Worm (Caenorhabditis elegans) whole organism, mixed stage, embryonic: ENCODE data around the gene mut-7.

Experiments used
- M03D4.4 ChIP-seq: sonication (generic microtip); optimal IDR thresholded peaks from 2 replicates; lab custom pipeline; 2017; ENCODE audit warnings: mild to moderate bottlenecking, missing genetic modification characterization, missing compliant biosample characterization
- bed-3 ChIP-seq: fragments of 200-800 bp; sonication (Bioruptor generic); optimal IDR thresholded peaks from 3 replicates; lab custom pipeline; 2018; ENCODE audit warnings: mild to moderate bottlenecking, missing genetic modification characterization, moderate library complexity, missing compliant biosample characterization
- blmp-1 ChIP-seq: fragments of 150-350 bp; optimal IDR thresholded peaks from 2 replicates; lab custom pipeline; 2014; ENCODE audit warnings: missing biosample characterization, missing genetic modification characterization
- ceh-43 ChIP-seq: fragments of 200-800 bp; sonication (Bioruptor generic); optimal IDR thresholded peaks from 2 replicates; lab custom pipeline; 2018; ENCODE audit warnings: mild to moderate bottlenecking, missing genetic modification characterization, moderate library complexity, missing compliant biosample characterization
- ces-1 ChIP-seq: fragments of 150-350 bp; optimal IDR thresholded peaks from 2 replicates; lab custom pipeline; 2014; ENCODE audit warnings: missing biosample characterization, missing genetic modification reagents, missing genetic modification characterization
- cnd-1 ChIP-seq: fragments of 200-800 bp; sonication (Bioruptor generic); optimal IDR thresholded peaks from 2 replicates; lab custom pipeline; 2018; ENCODE audit warnings: mild to moderate bottlenecking, missing genetic modification characterization, missing compliant biosample characterization
- elt-1 ChIP-seq: sonication (generic microtip); optimal IDR thresholded peaks from 2 replicates; lab custom pipeline; 2017; ENCODE audit warnings: missing genetic modification characterization, mild to moderate bottlenecking, missing compliant biosample characterization, antibody characterized with exemption, moderate library complexity, borderline replicate concordance; ENCODE audit not compliant: insufficient read depth
- flh-1 ChIP-seq: fragments of 200-800 bp; sonication (Bioruptor generic); optimal IDR thresholded peaks from 2 replicates; lab custom pipeline; 2018; ENCODE audit warnings: mild to moderate bottlenecking, missing genetic modification characterization, moderate library complexity, missing compliant biosample characterization
- hlh-1 ChIP-seq: fragments of 150-350 bp; optimal IDR thresholded peaks from 2 replicates; lab custom pipeline; 2014; ENCODE audit warnings: missing biosample characterization, missing genetic modification reagents, missing genetic modification characterization
- lin-13 ChIP-seq: fragments of 150-350 bp; optimal IDR thresholded peaks from 2 replicates; lab custom pipeline; 2014; ENCODE audit warnings: missing biosample characterization, missing genetic modification characterization
- lin-32 ChIP-seq: fragments of 200-800 bp; sonication (Bioruptor generic); optimal IDR thresholded peaks from 2 replicates; lab custom pipeline; 2018; ENCODE audit warnings: mild to moderate bottlenecking, missing genetic modification characterization, missing compliant biosample characterization
- mab-5 ChIP-seq: fragments of 150-350 bp; optimal IDR thresholded peaks from 2 replicates; lab custom pipeline; 2014; ENCODE audit warnings: missing biosample characterization, missing genetic modification characterization
- mep-1 ChIP-seq: fragments of 150-350 bp; optimal IDR thresholded peaks from 2 replicates; lab custom pipeline; 2017; ENCODE audit warnings: missing biosample characterization, missing genetic modification reagents, missing genetic modification characterization, inconsistent platforms
- mls-2 ChIP-seq: sonication (generic microtip); optimal IDR thresholded peaks from 2 replicates; lab custom pipeline; 2016; ENCODE audit warnings: mild to moderate bottlenecking, missing genetic modification characterization, moderate library complexity, missing compliant biosample characterization
- nhr-12 ChIP-seq: fragments of 150-350 bp; optimal IDR thresholded peaks from 2 replicates; lab custom pipeline; 2014; ENCODE audit warnings: missing biosample characterization, missing genetic modification characterization
- nhr-2 ChIP-seq: fragments of 150-350 bp; optimal IDR thresholded peaks from 2 replicates; lab custom pipeline; 2014; ENCODE audit warnings: missing biosample characterization, missing genetic modification characterization
- nhr-237 ChIP-seq: fragments of 150-350 bp; optimal IDR thresholded peaks from 2 replicates; lab custom pipeline; 2014; ENCODE audit warnings: missing biosample characterization, missing genetic modification characterization
- nhr-76 ChIP-seq: sonication (generic microtip); optimal IDR thresholded peaks from 2 replicates; lab custom pipeline; 2017; ENCODE audit warnings: missing biosample characterization, missing genetic modification characterization
- pha-4 ChIP-seq: fragments of 150-350 bp; optimal IDR thresholded peaks from 2 replicates; lab custom pipeline; 2018; ENCODE audit warnings: missing biosample characterization, missing genetic modification reagents, missing genetic modification characterization
- sem-2 ChIP-seq: fragments of 200-800 bp; sonication (Bioruptor generic); optimal IDR thresholded peaks from 2 replicates; lab custom pipeline; 2018; ENCODE audit warnings: mild to moderate bottlenecking, missing genetic modification characterization, missing compliant biosample characterization
- snpc-4 ChIP-seq: fragments of 150-350 bp; optimal IDR thresholded peaks from 2 replicates; lab custom pipeline; 2014; ENCODE audit warnings: missing biosample characterization, missing genetic modification characterization
- tbx-8 ChIP-seq: fragments of 200-800 bp; sonication (Bioruptor generic); optimal IDR thresholded peaks from 2 replicates; lab custom pipeline; 2018; ENCODE audit warnings: mild to moderate bottlenecking, missing genetic modification characterization, moderate library complexity, missing compliant biosample characterization
- unc-120 ChIP-seq: sonication (generic microtip); optimal IDR thresholded peaks from 2 replicates; lab custom pipeline; 2017; ENCODE audit warnings: missing genetic modification characterization, missing compliant biosample characterization; ENCODE audit not compliant: poor library complexity, severe bottlenecking
- unc-39 ChIP-seq: fragments of 150-350 bp; optimal IDR thresholded peaks from 2 replicates; lab custom pipeline; 2014; ENCODE audit warnings: missing biosample characterization, missing genetic modification characterization
- unc-62 ChIP-seq: fragments of 150-350 bp; optimal IDR thresholded peaks from 2 replicates; lab custom pipeline; 2014; ENCODE audit warnings: missing biosample characterization, missing genetic modification reagents, missing genetic modification characterization
- zip-8 ChIP-seq: fragments of 150-350 bp; optimal IDR thresholded peaks from 2 replicates; lab custom pipeline; 2014; ENCODE audit warnings: missing biosample characterization, missing genetic modification characterization
- ztf-11 ChIP-seq: fragments of 150-350 bp; optimal IDR thresholded peaks from 2 replicates; lab custom pipeline; 2014; ENCODE audit warnings: missing biosample characterization, missing genetic modification characterization

mut-7 gene

DNA sequence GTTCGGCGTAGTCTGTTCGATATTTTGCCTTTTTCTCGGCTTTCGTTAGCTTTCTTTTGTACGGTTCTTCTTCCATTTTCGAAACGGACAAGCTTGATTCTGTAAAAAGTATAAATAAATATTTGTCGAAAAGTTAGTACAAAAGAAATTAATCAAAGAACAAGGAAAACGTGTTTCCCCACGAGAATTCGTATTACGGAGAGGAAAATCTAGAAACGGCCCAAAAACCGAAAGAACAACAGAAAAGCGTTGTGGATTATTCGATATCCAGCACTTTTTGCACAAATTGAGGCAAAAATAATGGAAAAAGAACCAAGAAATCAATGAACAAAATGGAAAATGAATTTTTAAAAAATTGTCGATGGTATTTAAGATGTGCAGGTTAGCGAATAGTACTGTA, at the start of gene mut-7:
mut-7 (minus strand) TSS at position 101 of the 400 bp plus-strand sequence.
- no peak for TF ChIP-seq elt-1 (tag; lab: Kevin White, UChicago)
- TF ChIP-seq cnd-1, result no peak
- TF ChIP-seq pha-4 (tag; lab: Kevin White, UChicago), result no peak

ce11 chrIII:9590212-9590611, 48.0 kb upstream of the mut-7 start:
- TF ChIP-seq blmp-1 (tag; lab: Kevin White, UChicago) (no peak), mls-2 (tag; lab: Kevin White, UChicago) (no peak), mab-5 (tag; lab: Kevin White, UChicago) (no peak), nhr-76 (no peak), snpc-4 (no peak)

DNA sequence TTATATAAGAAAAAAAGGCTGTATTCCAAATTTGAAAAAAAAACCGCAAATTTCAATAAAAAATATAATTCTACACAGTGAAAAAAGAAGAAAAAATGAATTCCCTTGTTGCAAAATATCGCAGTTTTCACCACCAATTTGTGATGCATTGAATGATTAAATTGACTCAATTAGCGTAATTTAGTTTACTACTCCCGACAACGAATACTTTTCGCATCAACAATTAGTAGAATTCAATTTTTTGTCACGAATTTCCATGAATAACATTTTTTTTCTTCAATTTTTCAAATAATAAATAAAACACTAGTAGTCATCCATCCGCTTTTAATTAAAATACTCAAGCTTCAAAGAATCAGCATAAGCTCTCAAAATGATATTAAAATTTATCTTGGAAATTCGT, 43.1 kb upstream of the mut-7 start:
- peak; percentile 98 for TF ChIP-seq ces-1 (GFP tag; lab: Kevin White, UChicago)
- no peak for TF ChIP-seq sem-2

DNA sequence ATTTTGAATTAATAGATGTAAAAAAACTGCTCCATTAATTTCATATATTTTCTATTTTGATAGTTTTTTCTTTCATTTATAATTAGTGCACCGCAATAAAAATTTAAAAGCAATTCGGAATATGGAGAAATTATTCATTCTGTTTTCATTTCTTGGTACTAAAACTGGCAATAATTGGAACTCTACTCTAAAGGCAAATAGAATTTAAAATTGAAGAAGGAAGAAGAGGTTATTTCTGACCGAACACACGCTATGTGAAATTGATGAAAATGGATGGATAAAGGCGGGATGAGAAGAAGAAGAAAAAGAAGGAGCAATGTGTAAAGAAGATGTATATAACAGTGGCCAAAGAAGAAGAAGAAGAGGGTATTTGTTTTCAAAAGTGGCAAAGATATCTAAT, 41.0 kb upstream of the mut-7 start:
- TF ChIP-seq lin-32 (GFP tag; lab: Kevin White, UChicago) (no peak), ces-1 (GFP tag; lab: Kevin White, UChicago) (peak; percentile 89), unc-39 (tag; lab: Kevin White, UChicago) (no peak)

- TF ChIP-seq zip-8 (tag; lab: Kevin White, UChicago) (no peak), nhr-237 (tag; lab: Kevin White, UChicago) (no peak), bed-3 (GFP tag; lab: Kevin White, UChicago) (no peak), lin-32 (GFP tag; lab: Kevin White, UChicago) (no peak), nhr-76 (no peak), nhr-12 (tag; lab: Kevin White, UChicago) (no peak), ztf-11 (no peak), M03D4.4 (no peak), elt-1 (tag; lab: Kevin White, UChicago) (no peak)
- TF ChIP-seq, all 35 proteins: peak for 0
Measured at ce11 chrIII:9582240-9582639, 40.1 kb upstream of the mut-7 start, which contains the start of gene C48B4.3. Gene C48B4.3, minus strand, starts transcription at chrIII:9582388.

DNA sequence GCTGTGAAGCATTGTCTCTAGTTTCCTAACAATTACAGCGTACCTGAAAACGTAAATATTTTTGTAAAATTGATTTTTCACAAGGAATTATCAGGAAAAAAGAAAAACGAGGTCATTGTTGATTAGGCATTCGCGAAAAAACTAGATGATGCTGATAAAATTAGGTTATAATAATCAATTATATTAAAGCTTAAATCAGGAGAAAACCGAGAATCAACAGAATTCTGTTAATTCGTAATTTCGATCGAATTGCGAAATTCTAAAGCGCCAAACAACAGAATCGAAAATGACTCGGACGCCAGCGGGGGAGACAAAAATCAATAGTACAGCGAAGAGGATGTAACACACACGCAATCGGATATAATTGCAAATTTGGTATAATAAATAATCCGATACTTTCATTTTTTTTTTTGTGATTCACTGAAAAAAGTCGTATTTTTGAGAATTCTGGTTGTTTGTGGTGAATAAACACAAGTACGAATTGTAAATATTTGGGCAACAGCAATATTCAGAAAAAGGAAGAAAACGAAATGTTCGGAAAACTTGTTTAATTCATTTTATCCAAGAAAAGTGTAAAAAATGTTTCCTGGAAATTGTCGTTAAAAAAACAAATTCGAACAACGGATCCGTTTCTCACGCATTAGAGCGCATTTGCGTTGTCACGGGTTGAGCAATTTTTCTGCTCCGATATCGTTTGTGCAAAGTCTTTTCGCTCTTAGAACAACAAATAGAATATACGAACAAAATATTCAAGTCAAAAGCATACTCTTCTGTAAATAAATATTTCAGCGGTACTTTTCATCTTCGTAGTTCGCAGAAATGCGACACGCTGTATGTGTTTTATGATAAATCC, 38.1 kb upstream of the mut-7 start, which contains the start of gene ced-7:
ced-7 (minus strand) TSS at position 51 of the 853 bp plus-strand sequence.
- TF ChIP-seq mep-1 (tag; lab: Kevin White, UChicago) (peak; percentile 35), nhr-12 (tag; lab: Kevin White, UChicago) (no peak), nhr-2 (tag; lab: Kevin White, UChicago) (no peak), ces-1 (GFP tag; lab: Kevin White, UChicago) (peak; percentile 11), elt-1 (tag; lab: Kevin White, UChicago) (no peak)
- TF ChIP-seq, all 35 proteins: peak for 2

DNA sequence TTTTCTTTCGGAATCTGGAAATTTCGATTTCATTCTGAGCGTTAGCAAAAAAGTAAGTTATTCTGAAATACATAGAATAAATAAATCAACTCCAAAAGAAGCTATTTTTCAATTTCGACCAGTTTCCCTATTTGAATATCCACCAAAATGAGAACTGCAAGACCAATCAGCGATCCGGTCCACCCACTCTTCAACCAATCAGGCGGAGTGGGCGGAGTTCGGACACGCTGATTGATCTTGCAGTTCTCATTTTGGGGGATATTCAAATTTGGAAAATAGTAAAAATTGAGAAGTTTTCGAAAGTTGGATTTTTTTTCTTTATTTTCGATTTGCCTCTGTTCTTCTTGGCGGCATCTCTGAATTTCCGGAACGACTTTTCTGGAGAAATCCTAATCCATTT, 28.7 kb upstream of the mut-7 start:
- TF ChIP-seq ces-1 (GFP tag; lab: Kevin White, UChicago), result no peak
- TF ChIP-seq nhr-12 (tag; lab: Kevin White, UChicago), result no peak
- no peak for TF ChIP-seq unc-39 (tag; lab: Kevin White, UChicago)
- TF ChIP-seq sem-2, result no peak
- TF ChIP-seq tbx-8, result no peak
- TF ChIP-seq mep-1 (tag; lab: Kevin White, UChicago), result no peak
- no peak for TF ChIP-seq zip-8 (tag; lab: Kevin White, UChicago)
- no peak for TF ChIP-seq flh-1 (GFP tag; lab: Kevin White, UChicago)
- no peak for TF ChIP-seq mab-5 (tag; lab: Kevin White, UChicago)
- no peak for TF ChIP-seq hlh-1 (tag; lab: Kevin White, UChicago)
- no peak for TF ChIP-seq unc-120 (tag; lab: Kevin White, UChicago)
- no peak for TF ChIP-seq ceh-43
- TF ChIP-seq lin-13 (tag; lab: Kevin White, UChicago), result no peak
- no peak for TF ChIP-seq unc-62 (GFP tag; lab: Kevin White, UChicago)
- no peak for TF ChIP-seq elt-1 (tag; lab: Kevin White, UChicago)
- TF ChIP-seq cnd-1, result no peak
- no peak for TF ChIP-seq blmp-1 (tag; lab: Kevin White, UChicago)
- no peak for TF ChIP-seq pha-4 (tag; lab: Kevin White, UChicago)
